Worm (Caenorhabditis elegans) whole organism, young adult: ENCODE results near the gene F13A7.7.

Experiments
- B0035.1 ChIP-seq: sonication (generic microtip); optimal IDR thresholded peaks from 2 replicates; lab custom pipeline; 2016; ENCODE audit warnings: missing genetic modification characterization, mild to moderate bottlenecking, missing compliant biosample characterization, missing genotype, missing genetic modification reagents
- F57A8.1 ChIP-seq: fragments of 200-800 bp; sonication (Bioruptor generic); optimal IDR thresholded peaks from 2 replicates; lab custom pipeline; 2018; ENCODE audit warnings: mild to moderate bottlenecking, missing genetic modification characterization, moderate library complexity, missing compliant biosample characterization
- attf-3 ChIP-seq: fragments of 200-800 bp; sonication (Bioruptor generic); conservative IDR thresholded peaks from 2 replicates; pipeline ENCODE4 v1.3.6; 2022; ENCODE audit warnings: missing genetic modification reagents, missing genetic modification characterization, missing compliant biosample characterization
- hmg-1.2 ChIP-seq: fragments of 200-800 bp; sonication (Bioruptor generic); IDR thresholded peaks from 2 replicates; pipeline ENCODE4 v1.3.6; 2022; ENCODE audit warnings: missing genetic modification reagents, missing genetic modification characterization, missing compliant biosample characterization
- lin-26 ChIP-seq: fragments of 200-800 bp; sonication (Bioruptor generic); IDR thresholded peaks from 2 replicates; pipeline ENCODE4 v1.3.6; 2022; ENCODE audit warnings: missing genetic modification reagents, missing genetic modification characterization, missing compliant biosample characterization
- mxl-1 ChIP-seq: sonication (generic microtip); optimal IDR thresholded peaks from 2 replicates; lab custom pipeline; 2016; ENCODE audit warnings: missing genetic modification characterization, missing compliant biosample characterization
- nhr-80 ChIP-seq: sonication (generic microtip); optimal IDR thresholded peaks from 2 replicates; lab custom pipeline; 2016; ENCODE audit warnings: missing genetic modification characterization, missing compliant biosample characterization
- zim-3 ChIP-seq: sonication (generic microtip); optimal IDR thresholded peaks from 2 replicates; lab custom pipeline; 2017; ENCODE audit warnings: mild to moderate bottlenecking, missing genetic modification characterization, moderate library complexity, missing compliant biosample characterization

Gene F13A7.7

ce11 chrV:16338287-16339092 is 45.1 kb downstream of the F13A7.7 start, which contains the start of gene slc-9B.2 (continued):
- TF ChIP-seq lin-26 (peak; percentile 81; the same call in 1 of the 2 replicates), hmg-1.2 (GFP tag; lab: Robert Waterston, UW) (peak; percentile 48), B0035.1 (tag; lab: Kevin White, UChicago) (peak; percentile 25), zim-3 (tag; lab: Kevin White, UChicago) (peak; percentile 53), mxl-1 (tag; lab: Kevin White, UChicago) (peak; percentile 16), nhr-80 (tag; lab: Kevin White, UChicago) (peak; percentile 69)

ce11 chrV:16336326-16336725 is 47.3 kb downstream of the F13A7.7 start, which contains the start of gene srw-87:
Gene srw-87, plus strand, starts transcription at chrV:16336626.
- TF ChIP-seq F57A8.1 (GFP tag; lab: Kevin White, UChicago) = no peak
- TF ChIP-seq, all 124 proteins: peak for 0

ce11 chrV:16333412-16333811 is 50.2 kb downstream of the F13A7.7 start, which contains the start of gene srh-167:
Gene srh-167, plus strand, starts transcription at chrV:16333712.
- TF ChIP-seq attf-3 (GFP tag; lab: Robert Waterston, UW) = no peak
